Worm (Caenorhabditis elegans) whole organism, late embryonic: ENCODE results near the gene nbet-1.

Source experiments
- F13H6.1 ChIP-seq: sonication (generic microtip); optimal IDR thresholded peaks from 2 replicates; lab custom pipeline; 2016; ENCODE audit warnings: missing genetic modification characterization, missing compliant biosample characterization
- ama-1 ChIP-seq: fragments of 150-350 bp; optimal IDR thresholded peaks from 2 replicates; lab custom pipeline; 2014
- ceh-24 ChIP-seq: sonication (generic microtip); optimal IDR thresholded peaks from 2 replicates; lab custom pipeline; 2016; ENCODE audit warnings: mild to moderate bottlenecking, missing genetic modification characterization, missing compliant biosample characterization
- madf-2 ChIP-seq: sonication (generic microtip); optimal IDR thresholded peaks from 2 replicates; lab custom pipeline; 2017; ENCODE audit warnings: missing genetic modification characterization, missing compliant biosample characterization
- unc-42 ChIP-seq: sonication (generic microtip); optimal IDR thresholded peaks from 2 replicates; lab custom pipeline; 2016; ENCODE audit warnings: missing genotype, missing genetic modification characterization, missing compliant biosample characterization
- zip-5 ChIP-seq: sonication (generic microtip); optimal IDR thresholded peaks from 2 replicates; lab custom pipeline; 2016; ENCODE audit warnings: missing genetic modification characterization, missing compliant biosample characterization

ce11 chrIV:5228619-5229018, 19.3 kb downstream of the nbet-1 start, which contains the start of gene thn-6:
- TF ChIP-seq madf-2, result no peak
- TF ChIP-seq ama-1 (lab: Kevin White, UChicago), result no peak
- no peak for TF ChIP-seq ceh-24 (tag; lab: Kevin White, UChicago)
- TF ChIP-seq zip-5 (tag; lab: Kevin White, UChicago), result no peak
- TF ChIP-seq F13H6.1, result no peak
- TF ChIP-seq unc-42 (tag; lab: Kevin White, UChicago), result no peak
